Fruit fly (Drosophila melanogaster) whole organism, wandering third instar larva: ENCODE data around the gene CG16815.

Experiments used
- Abd-B ChIP-seq: fragments of >200 bp; optimal IDR thresholded peaks from 2 replicates; lab custom pipeline; 2017; ENCODE audit warnings: missing biosample characterization, missing genetic modification characterization
- OdsH ChIP-seq: fragments of 200-800 bp; sonication (Bioruptor generic); optimal IDR thresholded peaks from 2 replicates; lab custom pipeline; 2016; ENCODE audit warnings: missing biosample characterization, mild to moderate bottlenecking, missing genetic modification characterization
- Rel ChIP-seq, 2 experiments: fragments of 200-800 bp; sonication (Bioruptor generic) in 1 of 2; optimal IDR thresholded peaks; 2 replicates in 1 of 2; 3 replicates in 1 of 2; lab custom pipeline; 2016 to 2019; ENCODE audit warnings: mild to moderate bottlenecking in 2 of 2, missing biosample characterization in 2 of 2, missing genetic modification characterization in 2 of 2, moderate library complexity in 1 of 2
- br ChIP-seq: fragments of 200-800 bp; sonication (Bioruptor generic); optimal IDR thresholded peaks from 2 replicates; lab custom pipeline; 2016; ENCODE audit warnings: missing biosample characterization, missing genetic modification characterization
- fru ChIP-seq: fragments of 200-800 bp; sonication (Bioruptor generic); optimal IDR thresholded peaks from 3 replicates; lab custom pipeline; 2016; ENCODE audit warnings: missing biosample characterization, mild to moderate bottlenecking, missing genetic modification characterization
- h ChIP-seq: fragments of 200-800 bp; sonication (Bioruptor generic); optimal IDR thresholded peaks from 3 replicates; lab custom pipeline; 2016; ENCODE audit warnings: missing biosample characterization, mild to moderate bottlenecking, missing genetic modification characterization
- pan ChIP-seq: fragments of >200 bp; optimal IDR thresholded peaks from 2 replicates; lab custom pipeline; 2017

DNA sequence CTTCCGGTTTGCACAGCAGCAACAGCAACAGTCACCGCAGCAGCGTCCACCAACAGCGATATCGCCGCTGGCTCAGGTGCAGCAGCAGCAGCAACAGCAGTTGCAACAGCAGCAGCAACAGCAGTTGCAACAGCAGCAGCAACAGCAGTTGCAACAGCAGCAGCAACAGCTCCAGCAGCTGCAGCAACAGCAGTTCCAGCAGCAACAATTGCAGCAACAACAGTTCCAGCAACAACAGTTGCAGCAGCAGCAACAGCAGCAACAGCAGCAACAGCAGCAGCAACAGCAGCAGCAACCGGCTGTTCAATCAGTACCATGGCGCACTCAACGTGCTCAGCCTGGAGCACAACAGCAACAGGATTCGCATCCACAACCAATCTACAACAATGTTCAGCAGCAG is 42.9 kb downstream of the CG16815 start:
- TF ChIP-seq Abd-B (GFP tag; lab: Kevin White, UChicago) (no peak), pan (lab: Kevin White, UChicago) (no peak), br (GFP tag; lab: Kevin White, UChicago) (no peak), h (GFP tag; lab: Kevin White, UChicago) (no peak), OdsH (GFP tag; lab: Kevin White, UChicago) (no peak), Rel (GFP tag; optimal IDR thresholded peaks at IDR 0.05; lab: Kevin White, UChicago) (no peak), Rel (tag; optimal IDR thresholded peaks at IDR 0.05; lab: Kevin White, UChicago) (no peak), fru (GFP tag; lab: Kevin White, UChicago) (no peak)
